Fruit fly (Drosophila melanogaster) whole organism, embryonic: ENCODE data around the gene Gyc88E.

Source experiments
- CG1024 ChIP-seq: fragments of 200-800 bp; sonication (Bioruptor generic); IDR thresholded peaks from 2 replicates; pipeline ENCODE4 v1.3.6; 2022; ENCODE audit warnings: missing biosample characterization, missing genetic modification characterization
- CG10979 ChIP-seq: fragments of 200-800 bp; sonication (Bioruptor generic); optimal IDR thresholded peaks from 2 replicates; lab custom pipeline; 2018; ENCODE audit warnings: missing biosample characterization, mild to moderate bottlenecking, missing genetic modification characterization, moderate library complexity
- CG12104 ChIP-seq: fragments of 200-800 bp; sonication (Bioruptor generic); optimal IDR thresholded peaks from 3 replicates; lab custom pipeline; 2016; ENCODE audit warnings: missing biosample characterization, missing genetic modification characterization
- CG12299 ChIP-seq: fragments of 200-800 bp; sonication (Bioruptor generic); optimal IDR thresholded peaks from 2 replicates; lab custom pipeline; 2018; ENCODE audit warnings: missing biosample characterization, mild to moderate bottlenecking, missing genetic modification characterization
- CG12659 ChIP-seq: fragments of 200-800 bp; sonication (Bioruptor generic); optimal IDR thresholded peaks from 3 replicates; lab custom pipeline; 2017; ENCODE audit warnings: mild to moderate bottlenecking, missing biosample characterization, missing genetic modification reagents, missing genetic modification characterization
- CG13287 ChIP-seq: fragments of 200-800 bp; sonication (Bioruptor generic); IDR thresholded peaks from 2 replicates; pipeline ENCODE4 v1.3.6; 2022; ENCODE audit warnings: missing biosample characterization, missing genetic modification characterization; ENCODE audit not compliant: partially characterized antibody
- CG13424 ChIP-seq: fragments of 200-800 bp; sonication (Bioruptor generic); optimal IDR thresholded peaks from 2 replicates; lab custom pipeline; 2019; ENCODE audit warnings: missing biosample characterization, mild to moderate bottlenecking, missing genetic modification characterization, moderate library complexity
- CG13894 ChIP-seq: fragments of 200-800 bp; sonication (Bioruptor generic); optimal IDR thresholded peaks from 3 replicates; lab custom pipeline; 2018; ENCODE audit warnings: missing biosample characterization, mild to moderate bottlenecking, missing genetic modification characterization, moderate library complexity
- CG14050 ChIP-seq: fragments of 200-800 bp; sonication (Bioruptor generic); IDR thresholded peaks from 3 replicates; pipeline ENCODE4 v1.3.6; 2022; ENCODE audit warnings: missing biosample characterization, missing genetic modification characterization
- CG14441 ChIP-seq: fragments of 200-800 bp; sonication (Bioruptor generic); IDR thresholded peaks from 2 replicates; pipeline ENCODE4 v1.3.6; 2022; ENCODE audit warnings: missing biosample characterization, missing genetic modification characterization
- CG14710 ChIP-seq: fragments of 200-800 bp; sonication (Bioruptor generic); optimal IDR thresholded peaks from 3 replicates; lab custom pipeline; 2019; ENCODE audit warnings: missing biosample characterization, mild to moderate bottlenecking, missing genetic modification characterization, moderate library complexity
- CG15601 ChIP-seq: fragments of 200-800 bp; sonication (Bioruptor generic); optimal IDR thresholded peaks from 3 replicates; lab custom pipeline; 2019; ENCODE audit warnings: missing biosample characterization, mild to moderate bottlenecking, missing genetic modification characterization, moderate library complexity
- CG1647 ChIP-seq: fragments of 200-800 bp; sonication (Bioruptor generic); optimal IDR thresholded peaks from 3 replicates; lab custom pipeline; 2016; ENCODE audit warnings: missing biosample characterization, missing genetic modification characterization
- CG16813 ChIP-seq: fragments of 200-800 bp; sonication (Bioruptor generic); IDR thresholded peaks from 3 replicates; pipeline ENCODE4 v1.3.6; 2022; ENCODE audit warnings: missing biosample characterization, missing genetic modification characterization; ENCODE audit not compliant: partially characterized antibody
- CG2116 ChIP-seq: fragments of 200-800 bp; sonication (Bioruptor generic); optimal IDR thresholded peaks from 3 replicates; lab custom pipeline; 2018; ENCODE audit warnings: missing biosample characterization, mild to moderate bottlenecking, missing genetic modification characterization
- CG2199 ChIP-seq: fragments of 200-800 bp; sonication (Bioruptor generic); IDR thresholded peaks from 3 replicates; pipeline ENCODE4 v1.3.6; 2022; ENCODE audit warnings: missing biosample characterization, missing genetic modification characterization
- CG30431 ChIP-seq: fragments of 200-800 bp; sonication (Bioruptor generic); optimal IDR thresholded peaks from 2 replicates; lab custom pipeline; 2017; ENCODE audit warnings: missing biosample characterization, missing genetic modification characterization
- CG31441 ChIP-seq: fragments of 200-800 bp; sonication (Bioruptor generic); IDR thresholded peaks from 2 replicates; pipeline ENCODE4 v1.3.6; 2022; ENCODE audit warnings: missing biosample characterization, missing genetic modification characterization
- CG34422 ChIP-seq: fragments of 200-800 bp; sonication (Bioruptor generic); IDR thresholded peaks from 3 replicates; pipeline ENCODE4 v1.3.6; 2022; ENCODE audit warnings: missing biosample characterization, missing genetic modification characterization
- CG42726 ChIP-seq: fragments of 200-800 bp; sonication (Bioruptor generic); IDR thresholded peaks from 2 replicates; pipeline ENCODE4 v1.3.6; 2022; ENCODE audit warnings: missing biosample characterization, missing genetic modification characterization; ENCODE audit not compliant: partially characterized antibody
- CG4617 ChIP-seq: fragments of 200-800 bp; sonication (Bioruptor generic); optimal IDR thresholded peaks from 3 replicates; lab custom pipeline; 2016; ENCODE audit warnings: missing biosample characterization, missing genetic modification characterization, borderline replicate concordance
- CG4820 ChIP-seq: fragments of 200-800 bp; sonication (Bioruptor generic); optimal IDR thresholded peaks from 3 replicates; lab custom pipeline; 2016; ENCODE audit warnings: missing biosample characterization, missing genetic modification characterization
- CG8924 ChIP-seq: fragments of 200-800 bp; optimal IDR thresholded peaks from 3 replicates; lab custom pipeline; 2019; ENCODE audit warnings: missing biosample characterization, mild to moderate bottlenecking, missing genetic modification characterization, moderate library complexity
- CG9797 ChIP-seq: fragments of 200-800 bp; sonication (Bioruptor generic); optimal IDR thresholded peaks from 3 replicates; lab custom pipeline; 2018; ENCODE audit warnings: missing biosample characterization, mild to moderate bottlenecking, missing genetic modification characterization
- Doc2 ChIP-seq: fragments of 200-800 bp; sonication (Bioruptor generic); IDR thresholded peaks from 2 replicates; pipeline ENCODE4 v1.3.6; 2022; ENCODE audit warnings: missing biosample characterization, missing genetic modification characterization
- Dp ChIP-seq: fragments of 200-800 bp; sonication (Bioruptor generic); optimal IDR thresholded peaks from 2 replicates; lab custom pipeline; 2018; ENCODE audit warnings: missing biosample characterization, mild to moderate bottlenecking, missing genetic modification characterization, moderate library complexity
- Dref ChIP-seq: fragments of 200-800 bp; sonication (Bioruptor generic); IDR thresholded peaks from 2 replicates; pipeline ENCODE4 v1.3.6; 2022; ENCODE audit warnings: missing biosample characterization, missing genetic modification characterization
- E2f2 ChIP-seq: fragments of 200-800 bp; sonication (Bioruptor generic); IDR thresholded peaks from 2 replicates; pipeline ENCODE4 v1.3.6; 2022; ENCODE audit warnings: missing biosample characterization, missing genetic modification characterization
- HLH54F ChIP-seq: fragments of 200-800 bp; sonication (Bioruptor generic); optimal IDR thresholded peaks from 3 replicates; lab custom pipeline; 2016; ENCODE audit warnings: missing biosample characterization, missing genetic modification characterization
- NFAT ChIP-seq: fragments of 200-800 bp; sonication (Bioruptor generic); IDR thresholded peaks from 2 replicates; pipeline ENCODE4 v1.3.6; 2022; ENCODE audit warnings: missing biosample characterization, missing genetic modification characterization
- NfI ChIP-seq: fragments of 200-800 bp; sonication (Bioruptor generic); optimal IDR thresholded peaks from 3 replicates; lab custom pipeline; 2018; ENCODE audit warnings: missing biosample characterization, mild to moderate bottlenecking, missing genetic modification characterization, moderate library complexity
- Pdp1 ChIP-seq, 2 experiments: fragments of 200-800 bp; sonication (Bioruptor generic); optimal IDR thresholded peaks; 3 replicates each; lab custom pipeline; 2016; ENCODE audit warnings: missing biosample characterization in 2 of 2, missing genetic modification characterization in 2 of 2, mild to moderate bottlenecking in 1 of 2, moderate library complexity in 1 of 2
- TFAM ChIP-seq: fragments of 200-800 bp; sonication (Bioruptor generic); optimal IDR thresholded peaks from 2 replicates; lab custom pipeline; 2017; ENCODE audit warnings: missing biosample characterization, missing genetic modification characterization, inconsistent platforms
- Taf1 ChIP-seq: fragments of 200-800 bp; sonication (Bioruptor generic); IDR thresholded peaks from 2 replicates; pipeline ENCODE4 v1.3.6; 2022; ENCODE audit warnings: missing biosample characterization, missing genetic modification characterization
- YL-1 ChIP-seq: fragments of 200-800 bp; sonication (Bioruptor generic); optimal IDR thresholded peaks from 3 replicates; lab custom pipeline; 2017; ENCODE audit warnings: missing biosample characterization, mild to moderate bottlenecking, missing genetic modification characterization
- amos ChIP-seq: fragments of 200-800 bp; sonication (Bioruptor generic); IDR thresholded peaks from 2 replicates; pipeline ENCODE4 v1.3.6; 2022; ENCODE audit warnings: missing biosample characterization, missing genetic modification characterization; ENCODE audit not compliant: partially characterized antibody
- ato ChIP-seq: fragments of 200-800 bp; sonication (Bioruptor generic); IDR thresholded peaks from 2 replicates; pipeline ENCODE4 v1.3.6; 2022; ENCODE audit warnings: missing biosample characterization, missing genetic modification characterization; ENCODE audit not compliant: partially characterized antibody
- ci ChIP-seq: fragments of 200-800 bp; sonication (Bioruptor generic); IDR thresholded peaks from 3 replicates; pipeline ENCODE4 v1.3.6; 2022; ENCODE audit warnings: missing biosample characterization, missing genetic modification characterization
- crc ChIP-seq: fragments of 200-800 bp; sonication (Bioruptor generic); optimal IDR thresholded peaks from 2 replicates; lab custom pipeline; 2016; ENCODE audit warnings: missing biosample characterization, missing genetic modification characterization
- crp ChIP-seq, 2 experiments: fragments of 200-800 bp; sonication (Bioruptor generic); optimal IDR thresholded peaks; 2 replicates in 1 of 2; 3 replicates in 1 of 2; lab custom pipeline; 2017; ENCODE audit warnings: missing biosample characterization in 2 of 2, missing genetic modification characterization in 2 of 2, mild to moderate bottlenecking in 1 of 2, moderate library complexity in 1 of 2
- h ChIP-seq: fragments of >200 bp; optimal IDR thresholded peaks from 2 replicates; lab custom pipeline; 2017
- hbn ChIP-seq: fragments of 200-800 bp; sonication (Bioruptor generic); IDR thresholded peaks from 2 replicates; pipeline ENCODE4 v1.3.6; 2022; ENCODE audit warnings: missing biosample characterization, missing genetic modification characterization; ENCODE audit not compliant: partially characterized antibody
- hth ChIP-seq: fragments of >200 bp; optimal IDR thresholded peaks from 2 replicates; lab custom pipeline; 2017; ENCODE audit warnings: inconsistent platforms
- maf-S ChIP-seq: fragments of 200-800 bp; sonication (Bioruptor generic); optimal IDR thresholded peaks from 2 replicates; lab custom pipeline; 2016; ENCODE audit warnings: missing biosample characterization, missing genetic modification characterization
- nerfin-2 ChIP-seq: fragments of 200-800 bp; sonication (Bioruptor generic); IDR thresholded peaks from 2 replicates; pipeline ENCODE4 v1.3.6; 2022; ENCODE audit warnings: missing biosample characterization, missing genetic modification characterization; ENCODE audit not compliant: partially characterized antibody
- peb ChIP-seq: fragments of 200-800 bp; sonication (Bioruptor generic); IDR thresholded peaks from 2 replicates; pipeline ENCODE4 v1.3.6; 2022; ENCODE audit warnings: missing biosample characterization, missing genetic modification characterization
- pnt ChIP-seq: fragments of 200-800 bp; sonication (Bioruptor generic); optimal IDR thresholded peaks from 3 replicates; lab custom pipeline; 2016; ENCODE audit warnings: missing biosample characterization, missing genetic modification characterization
- sens ChIP-seq: fragments of 200-800 bp; sonication (Bioruptor generic); peaks from one replicate; lab custom pipeline; 2016; ENCODE audit warnings: missing biosample characterization, missing genetic modification characterization
- trem ChIP-seq: fragments of 200-800 bp; optimal IDR thresholded peaks from 3 replicates; lab custom pipeline; 2019; ENCODE audit warnings: missing biosample characterization, mild to moderate bottlenecking, missing genetic modification characterization, moderate library complexity
- vfl ChIP-seq: fragments of 200-800 bp; sonication (Bioruptor generic); optimal IDR thresholded peaks from 2 replicates; lab custom pipeline; 2016; ENCODE audit warnings: missing biosample characterization, missing genetic modification characterization
- zfh2 ChIP-seq: fragments of 200-800 bp; sonication (Bioruptor generic); optimal IDR thresholded peaks from 2 replicates; lab custom pipeline; 2016; ENCODE audit warnings: missing biosample characterization, missing genetic modification characterization

Gyc88E gene

DNA sequence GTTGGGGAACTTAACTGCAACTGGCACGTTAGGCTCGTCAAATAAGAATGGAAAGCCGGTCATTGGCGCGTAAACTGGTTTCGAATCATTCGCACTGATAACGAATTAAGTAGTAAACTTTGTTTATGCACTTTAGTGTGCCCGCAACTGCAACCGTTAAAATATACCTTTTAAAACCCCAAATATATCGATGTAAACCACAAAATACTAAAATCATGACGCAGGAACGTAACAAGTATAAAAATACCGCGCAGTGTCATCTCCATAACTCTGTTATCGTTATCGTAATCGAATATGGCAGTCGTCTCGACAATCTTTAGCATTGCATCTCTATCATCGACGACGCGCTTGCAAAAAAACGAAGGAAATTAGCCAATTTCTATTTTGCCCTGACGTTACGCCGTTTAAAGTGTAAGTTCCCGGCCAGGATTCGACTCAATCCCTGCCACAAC is 75.1 kb downstream of the Gyc88E start, which contains the start of the genes CG31344 and Caf1-55 (continued):
- TF ChIP-seq NfI: no peak
- peak; percentile 38 for TF ChIP-seq CG8924 (tag; lab: Kevin White, UChicago)
- TF ChIP-seq amos (GFP tag; lab: Robert Waterston, UW): peak; percentile 78
- TF ChIP-seq CG42726: peak; percentile 39; the same call in 1 of the 2 replicates
- TF ChIP-seq vfl (GFP tag; lab: Kevin White, UChicago): no peak
- TF ChIP-seq CG4617: peak; percentile 66
- TF ChIP-seq nerfin-2: peak; percentile 83
- no peak for TF ChIP-seq CG2199 (GFP tag; lab: Robert Waterston, UW)
- TF ChIP-seq CG13287: peak; percentile 92
- peak; percentile 35 for TF ChIP-seq zfh2
- no peak for TF ChIP-seq NFAT (GFP tag; lab: Robert Waterston, UW)
- no peak for TF ChIP-seq CG1024 (GFP tag; lab: Robert Waterston, UW)
- TF ChIP-seq CG14050 (GFP tag; lab: Robert Waterston, UW): no peak
- peak; percentile 74 for TF ChIP-seq CG12659 (GFP tag; lab: Kevin White, UChicago)
- TF ChIP-seq peb (GFP tag; lab: Robert Waterston, UW): no peak
- TF ChIP-seq CG13424: no peak
- TF ChIP-seq maf-S (GFP tag; lab: Kevin White, UChicago): peak; percentile 12
- TF ChIP-seq CG12104: no peak
- TF ChIP-seq Pdp1 (GFP tag; optimal IDR thresholded peaks at IDR 0.05; lab: Kevin White, UChicago): peak in 1 of 2 experiments; percentile 60
- no peak for TF ChIP-seq CG4820
- TF ChIP-seq Doc2 (GFP tag; lab: Robert Waterston, UW): no peak
- TF ChIP-seq CG10979 (tag; lab: Kevin White, UChicago): no peak
- peak; percentile 91 for TF ChIP-seq CG9797
- TF ChIP-seq CG30431: no peak
- TF ChIP-seq CG15601 (tag; lab: Kevin White, UChicago): peak; percentile 32
- TF ChIP-seq hbn (GFP tag; lab: Robert Waterston, UW): peak; percentile 79
- TF ChIP-seq CG31441 (GFP tag; lab: Robert Waterston, UW): peak; percentile 23; the same call in 1 of the 2 replicates
- peak; percentile 85 for TF ChIP-seq trem (tag; lab: Kevin White, UChicago)
- TF ChIP-seq ato (GFP tag; lab: Robert Waterston, UW): 0 out of 2 replicates have a peak, but pooled peaks have one; percentile 19
- no peak for TF ChIP-seq CG14441 (GFP tag; lab: Robert Waterston, UW)
- TF ChIP-seq CG34422 (GFP tag; lab: Robert Waterston, UW): no peak
- TF ChIP-seq pnt (GFP tag; lab: Kevin White, UChicago): no peak
- peak; percentile 71 for TF ChIP-seq CG16813 (GFP tag; lab: Robert Waterston, UW)
- peak; percentile 2 for TF ChIP-seq CG12299
- peak; percentile 85 for TF ChIP-seq CG2116 (GFP tag; lab: Kevin White, UChicago)
- no peak for TF ChIP-seq Taf1
- no peak for TF ChIP-seq h (lab: Kevin White, UChicago)
- TF ChIP-seq TFAM (GFP tag; lab: Kevin White, UChicago): no peak
- peak; percentile 77 for TF ChIP-seq Dp (GFP tag; lab: Kevin White, UChicago)
- peak; percentile 51 for TF ChIP-seq CG14710
- no peak for TF ChIP-seq CG13894 (tag; lab: Kevin White, UChicago)
- TF ChIP-seq HLH54F (GFP tag; lab: Kevin White, UChicago): no peak
- peak; percentile 81 for TF ChIP-seq YL-1 (GFP tag; lab: Kevin White, UChicago)
- no peak for TF ChIP-seq crc (GFP tag; lab: Kevin White, UChicago)
- TF ChIP-seq E2f2 (GFP tag; lab: Robert Waterston, UW): peak; percentile 82
- peak; percentile 17; the same call in 1 of the 3 replicates for TF ChIP-seq ci (GFP tag; lab: Robert Waterston, UW)
- TF ChIP-seq sens: peak; percentile 70
- peak; percentile 92 for TF ChIP-seq Dref (GFP tag; lab: Robert Waterston, UW)
- no peak for TF ChIP-seq CG1647 (GFP tag; lab: Kevin White, UChicago)
- no peak for TF ChIP-seq hth (lab: Kevin White, UChicago)
- TF ChIP-seq crp (GFP tag; optimal IDR thresholded peaks at IDR 0.05; lab: Kevin White, UChicago): peak in 1 of 2 experiments; percentile 40
